Fruit fly (Drosophila melanogaster) whole organism, wandering third instar larva: ENCODE data around the gene colt.
A peak's percentile ranks its signal among the peaks of the same experiment; 100 is the strongest.

Experiments
- Dif ChIP-seq: fragments of 200-275, 200-300 bp; sonication (Bioruptor generic); optimal IDR thresholded peaks from 2 replicates; lab custom pipeline; 2018; ENCODE audit warnings: missing biosample characterization, missing genetic modification characterization; ENCODE audit not compliant: partially characterized antibody
- HLH106 ChIP-seq: fragments of 200-800 bp; optimal IDR thresholded peaks from 3 replicates; lab custom pipeline; 2019; ENCODE audit warnings: missing biosample characterization, mild to moderate bottlenecking, missing genetic modification characterization, moderate library complexity
- Myc ChIP-seq: fragments of >200 bp; optimal IDR thresholded peaks from 2 replicates; lab custom pipeline; 2017
- brk ChIP-seq: fragments of 200-800 bp; sonication (Bioruptor generic); optimal IDR thresholded peaks from 2 replicates; lab custom pipeline; 2016; ENCODE audit warnings: missing biosample characterization, mild to moderate bottlenecking, missing genetic modification characterization
- dl ChIP-seq, 2 experiments: fragments of 175-275, 200-275 bp in 1 of 2; fragments of 200-275 bp in 1 of 2; sonication (Bioruptor generic); optimal IDR thresholded peaks; lab custom pipeline; 2018; ENCODE audit warnings: mild to moderate bottlenecking in 2 of 2, missing biosample characterization in 2 of 2, missing genetic modification characterization in 2 of 2, moderate library complexity in 2 of 2; ENCODE audit not compliant: partially characterized antibody in 2 of 2, insufficient read depth in 1 of 2
- dsf ChIP-seq: sonication (Bioruptor generic); optimal IDR thresholded peaks from 2 replicates; lab custom pipeline; 2016; ENCODE audit warnings: missing biosample characterization, missing genetic modification characterization, borderline replicate concordance
- foxo ChIP-seq, 2 experiments: fragments of 200-800 bp; sonication (Bioruptor generic); optimal IDR thresholded peaks; 2 replicates in 1 of 2; 3 replicates in 1 of 2; lab custom pipeline; 2016 to 2017; ENCODE audit warnings: missing biosample characterization in 2 of 2, missing genetic modification characterization in 2 of 2
- fru ChIP-seq: fragments of 200-800 bp; sonication (Bioruptor generic); optimal IDR thresholded peaks from 3 replicates; lab custom pipeline; 2016; ENCODE audit warnings: missing biosample characterization, mild to moderate bottlenecking, missing genetic modification characterization
- h ChIP-seq: fragments of 200-800 bp; sonication (Bioruptor generic); optimal IDR thresholded peaks from 3 replicates; lab custom pipeline; 2016; ENCODE audit warnings: missing biosample characterization, mild to moderate bottlenecking, missing genetic modification characterization
- lola ChIP-seq: fragments of >200 bp; optimal IDR thresholded peaks from 2 replicates; lab custom pipeline; 2017; ENCODE audit warnings: missing biosample characterization, missing genetic modification characterization
- woc ChIP-seq: sonication (Bioruptor generic); optimal IDR thresholded peaks from 2 replicates; lab custom pipeline; 2016; ENCODE audit warnings: missing biosample characterization, mild to moderate bottlenecking, missing genetic modification characterization

Gene colt

dm6 chr2L:2724459-2724858 is 45.4 kb downstream of the colt start:
- TF ChIP-seq woc (GFP tag; lab: Kevin White, UChicago) (no peak), Myc (lab: Kevin White, UChicago) (peak; percentile 54)

- TF ChIP-seq HLH106 (no peak), brk (GFP tag; lab: Kevin White, UChicago) (no peak), lola (GFP tag; lab: Kevin White, UChicago) (no peak), Dif (GFP tag; lab: Kevin White, UChicago) (no peak), dsf (no peak)
Measured at dm6 chr2L:2723100-2723499, 46.8 kb downstream of the colt start.

- TF ChIP-seq brk (GFP tag; lab: Kevin White, UChicago) = no peak
- no peak for TF ChIP-seq lola (GFP tag; lab: Kevin White, UChicago)
- peak; percentile 4 for TF ChIP-seq fru (GFP tag; lab: Kevin White, UChicago)
- TF ChIP-seq, all 38 proteins: peak for 1
Measured at dm6 chr2L:2721317-2721716, 48.6 kb downstream of the colt start.

dm6 chr2L:2720368-2720767 is 49.5 kb downstream of the colt start:
- TF ChIP-seq Myc (lab: Kevin White, UChicago) = no peak
- no peak for TF ChIP-seq dl (GFP tag; optimal IDR thresholded peaks at IDR 0.05; lab: Kevin White, UChicago; ENCODE audit: insufficient read depth in 1 of 2, partially characterized antibody in 2 of 2)
- TF ChIP-seq foxo (GFP tag; optimal IDR thresholded peaks at IDR 0.05; lab: Kevin White, UChicago) = no peak
- TF ChIP-seq h (GFP tag; lab: Kevin White, UChicago) = peak; percentile 6
- TF ChIP-seq woc (GFP tag; lab: Kevin White, UChicago) = no peak
